Worm (Caenorhabditis elegans) whole organism, mixed stage, embryonic: ENCODE data around the gene nlp-7.

Experiments used
- M03D4.4 ChIP-seq: sonication (generic microtip); optimal IDR thresholded peaks from 2 replicates; lab custom pipeline; 2017; ENCODE audit warnings: mild to moderate bottlenecking, missing genetic modification characterization, missing compliant biosample characterization
- bed-3 ChIP-seq: fragments of 200-800 bp; sonication (Bioruptor generic); optimal IDR thresholded peaks from 3 replicates; lab custom pipeline; 2018; ENCODE audit warnings: mild to moderate bottlenecking, missing genetic modification characterization, moderate library complexity, missing compliant biosample characterization
- ceh-39 ChIP-seq: fragments of 150-350 bp; optimal IDR thresholded peaks from 2 replicates; lab custom pipeline; 2014; ENCODE audit warnings: missing biosample characterization, missing genetic modification characterization
- ceh-43 ChIP-seq: fragments of 200-800 bp; sonication (Bioruptor generic); optimal IDR thresholded peaks from 2 replicates; lab custom pipeline; 2018; ENCODE audit warnings: mild to moderate bottlenecking, missing genetic modification characterization, moderate library complexity, missing compliant biosample characterization
- ceh-83 ChIP-seq: fragments of 200-800 bp; sonication (Bioruptor generic); optimal IDR thresholded peaks from 2 replicates; lab custom pipeline; 2018; ENCODE audit warnings: mild to moderate bottlenecking, missing genetic modification characterization, missing compliant biosample characterization
- ces-1 ChIP-seq: fragments of 150-350 bp; optimal IDR thresholded peaks from 2 replicates; lab custom pipeline; 2014; ENCODE audit warnings: missing biosample characterization, missing genetic modification reagents, missing genetic modification characterization
- cnd-1 ChIP-seq: fragments of 200-800 bp; sonication (Bioruptor generic); optimal IDR thresholded peaks from 2 replicates; lab custom pipeline; 2018; ENCODE audit warnings: mild to moderate bottlenecking, missing genetic modification characterization, missing compliant biosample characterization
- drap-1 ChIP-seq: fragments of 200-800 bp; sonication (Bioruptor generic); optimal IDR thresholded peaks from 3 replicates; lab custom pipeline; 2018; ENCODE audit warnings: mild to moderate bottlenecking, missing genetic modification characterization, missing compliant biosample characterization
- elt-1 ChIP-seq: sonication (generic microtip); optimal IDR thresholded peaks from 2 replicates; lab custom pipeline; 2017; ENCODE audit warnings: missing genetic modification characterization, mild to moderate bottlenecking, missing compliant biosample characterization, antibody characterized with exemption, moderate library complexity, borderline replicate concordance; ENCODE audit not compliant: insufficient read depth
- elt-3 ChIP-seq: fragments of 150-350 bp; optimal IDR thresholded peaks from 2 replicates; lab custom pipeline; 2014; ENCODE audit warnings: missing biosample characterization, missing genetic modification characterization
- flh-1 ChIP-seq: fragments of 200-800 bp; sonication (Bioruptor generic); optimal IDR thresholded peaks from 2 replicates; lab custom pipeline; 2018; ENCODE audit warnings: mild to moderate bottlenecking, missing genetic modification characterization, moderate library complexity, missing compliant biosample characterization
- ham-2 ChIP-seq: fragments of 200-800 bp; sonication (Bioruptor generic); optimal IDR thresholded peaks from 2 replicates; lab custom pipeline; 2018; ENCODE audit warnings: mild to moderate bottlenecking, missing genetic modification characterization, missing compliant biosample characterization
- hlh-1 ChIP-seq: fragments of 150-350 bp; optimal IDR thresholded peaks from 2 replicates; lab custom pipeline; 2014; ENCODE audit warnings: missing biosample characterization, missing genetic modification reagents, missing genetic modification characterization
- lin-13 ChIP-seq: fragments of 150-350 bp; optimal IDR thresholded peaks from 2 replicates; lab custom pipeline; 2014; ENCODE audit warnings: missing biosample characterization, missing genetic modification characterization
- lin-32 ChIP-seq: fragments of 200-800 bp; sonication (Bioruptor generic); optimal IDR thresholded peaks from 2 replicates; lab custom pipeline; 2018; ENCODE audit warnings: mild to moderate bottlenecking, missing genetic modification characterization, missing compliant biosample characterization
- lsy-2 ChIP-seq: fragments of 150-350 bp; optimal IDR thresholded peaks from 2 replicates; lab custom pipeline; 2014; ENCODE audit warnings: missing biosample characterization, missing genetic modification characterization
- mab-5 ChIP-seq: fragments of 150-350 bp; optimal IDR thresholded peaks from 2 replicates; lab custom pipeline; 2014; ENCODE audit warnings: missing biosample characterization, missing genetic modification characterization
- mep-1 ChIP-seq: fragments of 150-350 bp; optimal IDR thresholded peaks from 2 replicates; lab custom pipeline; 2017; ENCODE audit warnings: missing biosample characterization, missing genetic modification reagents, missing genetic modification characterization, inconsistent platforms
- mls-2 ChIP-seq: sonication (generic microtip); optimal IDR thresholded peaks from 2 replicates; lab custom pipeline; 2016; ENCODE audit warnings: mild to moderate bottlenecking, missing genetic modification characterization, moderate library complexity, missing compliant biosample characterization
- nhr-12 ChIP-seq: fragments of 150-350 bp; optimal IDR thresholded peaks from 2 replicates; lab custom pipeline; 2014; ENCODE audit warnings: missing biosample characterization, missing genetic modification characterization
- nhr-2 ChIP-seq: fragments of 150-350 bp; optimal IDR thresholded peaks from 2 replicates; lab custom pipeline; 2014; ENCODE audit warnings: missing biosample characterization, missing genetic modification characterization
- nhr-237 ChIP-seq: fragments of 150-350 bp; optimal IDR thresholded peaks from 2 replicates; lab custom pipeline; 2014; ENCODE audit warnings: missing biosample characterization, missing genetic modification characterization
- nhr-28 ChIP-seq: fragments of 150-350 bp; optimal IDR thresholded peaks from 2 replicates; lab custom pipeline; 2014; ENCODE audit warnings: missing biosample characterization, missing genetic modification characterization
- nhr-76 ChIP-seq: sonication (generic microtip); optimal IDR thresholded peaks from 2 replicates; lab custom pipeline; 2017; ENCODE audit warnings: missing biosample characterization, missing genetic modification characterization
- pha-4 ChIP-seq: fragments of 150-350 bp; optimal IDR thresholded peaks from 2 replicates; lab custom pipeline; 2018; ENCODE audit warnings: missing biosample characterization, missing genetic modification reagents, missing genetic modification characterization
- sem-2 ChIP-seq: fragments of 200-800 bp; sonication (Bioruptor generic); optimal IDR thresholded peaks from 2 replicates; lab custom pipeline; 2018; ENCODE audit warnings: mild to moderate bottlenecking, missing genetic modification characterization, missing compliant biosample characterization
- snpc-4 ChIP-seq: fragments of 150-350 bp; optimal IDR thresholded peaks from 2 replicates; lab custom pipeline; 2014; ENCODE audit warnings: missing biosample characterization, missing genetic modification characterization
- sptf-1 ChIP-seq: sonication (generic microtip); optimal IDR thresholded peaks from 2 replicates; lab custom pipeline; 2017; ENCODE audit warnings: mild to moderate bottlenecking, missing genetic modification characterization, moderate library complexity, missing compliant biosample characterization
- tbx-8 ChIP-seq: fragments of 200-800 bp; sonication (Bioruptor generic); optimal IDR thresholded peaks from 2 replicates; lab custom pipeline; 2018; ENCODE audit warnings: mild to moderate bottlenecking, missing genetic modification characterization, moderate library complexity, missing compliant biosample characterization
- unc-120 ChIP-seq: sonication (generic microtip); optimal IDR thresholded peaks from 2 replicates; lab custom pipeline; 2017; ENCODE audit warnings: missing genetic modification characterization, missing compliant biosample characterization; ENCODE audit not compliant: poor library complexity, severe bottlenecking
- unc-39 ChIP-seq: fragments of 150-350 bp; optimal IDR thresholded peaks from 2 replicates; lab custom pipeline; 2014; ENCODE audit warnings: missing biosample characterization, missing genetic modification characterization
- unc-62 ChIP-seq: fragments of 150-350 bp; optimal IDR thresholded peaks from 2 replicates; lab custom pipeline; 2014; ENCODE audit warnings: missing biosample characterization, missing genetic modification reagents, missing genetic modification characterization
- zip-8 ChIP-seq: fragments of 150-350 bp; optimal IDR thresholded peaks from 2 replicates; lab custom pipeline; 2014; ENCODE audit warnings: missing biosample characterization, missing genetic modification characterization
- ztf-11 ChIP-seq: fragments of 150-350 bp; optimal IDR thresholded peaks from 2 replicates; lab custom pipeline; 2014; ENCODE audit warnings: missing biosample characterization, missing genetic modification characterization

The nlp-7 gene

DNA sequence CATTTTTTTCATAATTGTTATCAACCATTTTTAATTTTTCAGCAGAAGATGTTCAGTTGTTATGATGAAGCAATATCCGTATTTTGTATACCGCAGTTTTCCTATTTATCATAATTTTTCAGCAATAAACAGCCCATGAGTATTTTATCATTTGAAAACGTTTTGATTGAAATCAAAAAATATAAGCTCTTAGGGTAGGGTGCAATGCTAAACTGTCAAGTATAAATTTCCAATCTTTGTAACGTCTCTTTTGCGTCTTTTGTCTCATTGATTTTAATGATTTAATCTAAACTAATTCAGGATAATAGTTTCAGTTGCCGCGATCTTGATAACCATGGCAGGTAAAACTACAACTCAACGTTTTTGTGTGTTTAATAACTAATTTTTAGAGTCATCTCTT is 8.3 kb downstream of the nlp-7 start, which contains the start of gene F18E9.1:
F18E9.1 (plus strand) TSS at position 301 of the 400 bp plus-strand sequence.
- TF ChIP-seq lin-13 (tag; lab: Kevin White, UChicago): no peak
- TF ChIP-seq ceh-43 (GFP tag; lab: Kevin White, UChicago): no peak
- no peak for TF ChIP-seq cnd-1 (tag; lab: Kevin White, UChicago)
- no peak for TF ChIP-seq tbx-8 (GFP tag; lab: Kevin White, UChicago)
- no peak for TF ChIP-seq elt-1 (tag; lab: Kevin White, UChicago)
- no peak for TF ChIP-seq drap-1 (GFP tag; lab: Kevin White, UChicago)
- no peak for TF ChIP-seq nhr-237 (tag; lab: Kevin White, UChicago)
- no peak for TF ChIP-seq snpc-4 (tag; lab: Kevin White, UChicago)
- TF ChIP-seq ham-2: no peak
- no peak for TF ChIP-seq ceh-39

DNA sequence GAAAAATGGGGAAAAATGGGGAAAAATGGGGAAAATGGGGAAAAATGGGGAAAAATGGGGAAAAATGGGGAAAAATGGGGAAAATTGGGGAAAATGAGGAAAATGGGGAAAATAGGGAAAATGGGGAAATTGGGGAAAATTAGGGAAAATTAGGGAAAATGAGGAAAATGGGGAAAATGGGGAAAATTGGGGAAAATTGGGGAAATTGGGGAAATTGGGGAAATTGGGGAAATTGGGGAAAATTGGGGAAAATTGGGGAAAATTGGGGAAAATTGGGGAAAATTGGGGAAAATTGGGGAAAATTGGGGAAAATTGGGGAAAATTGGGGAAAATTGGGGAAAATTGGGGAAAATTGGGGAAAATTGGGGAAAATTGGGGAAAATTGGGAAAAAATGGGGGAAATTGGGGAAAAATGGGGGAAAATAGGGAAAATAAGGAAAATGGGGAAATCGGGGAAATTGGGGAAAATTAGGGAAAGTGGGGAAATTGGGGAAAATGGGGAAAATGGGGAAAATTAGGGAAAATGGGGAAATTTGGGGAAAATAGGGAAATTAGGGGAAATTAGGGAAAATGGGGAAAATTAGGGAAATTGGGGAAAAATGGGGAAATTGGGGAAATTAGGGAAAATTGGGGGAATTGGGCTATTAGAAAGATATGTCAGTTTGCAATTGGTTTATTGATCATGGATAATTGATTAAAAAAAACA is 9.9 kb downstream of the nlp-7 start:
- no peak for TF ChIP-seq nhr-12 (tag; lab: Kevin White, UChicago)
- no peak for TF ChIP-seq elt-1 (tag; lab: Kevin White, UChicago)
- TF ChIP-seq lin-32 (GFP tag; lab: Kevin White, UChicago): no peak
- TF ChIP-seq tbx-8 (GFP tag; lab: Kevin White, UChicago): no peak
- no peak for TF ChIP-seq lin-13 (tag; lab: Kevin White, UChicago)
- TF ChIP-seq nhr-2 (tag; lab: Kevin White, UChicago): no peak
- no peak for TF ChIP-seq flh-1
- no peak for TF ChIP-seq ceh-39
- no peak for TF ChIP-seq sem-2 (GFP tag; lab: Kevin White, UChicago)
- no peak for TF ChIP-seq unc-39 (tag; lab: Kevin White, UChicago)
- TF ChIP-seq zip-8 (tag; lab: Kevin White, UChicago): no peak
- no peak for TF ChIP-seq drap-1 (GFP tag; lab: Kevin White, UChicago)
- TF ChIP-seq elt-3: no peak
- no peak for TF ChIP-seq lsy-2
- TF ChIP-seq pha-4 (tag; lab: Kevin White, UChicago): no peak
- no peak for TF ChIP-seq snpc-4 (tag; lab: Kevin White, UChicago)
- no peak for TF ChIP-seq nhr-76 (tag; lab: Kevin White, UChicago)
- TF ChIP-seq M03D4.4 (tag; lab: Kevin White, UChicago): peak; percentile 62
- no peak for TF ChIP-seq nhr-237 (tag; lab: Kevin White, UChicago)
- no peak for TF ChIP-seq mab-5 (tag; lab: Kevin White, UChicago)
- TF ChIP-seq ztf-11 (tag; lab: Kevin White, UChicago): no peak
- TF ChIP-seq ces-1 (GFP tag; lab: Kevin White, UChicago): no peak
- no peak for TF ChIP-seq ham-2
- TF ChIP-seq unc-120 (tag; lab: Kevin White, UChicago): peak; percentile 21
- TF ChIP-seq ceh-43 (GFP tag; lab: Kevin White, UChicago): peak; percentile 55
- TF ChIP-seq mep-1 (tag; lab: Kevin White, UChicago): no peak
- no peak for TF ChIP-seq cnd-1 (tag; lab: Kevin White, UChicago)
- TF ChIP-seq sptf-1 (tag; lab: Kevin White, UChicago): peak; percentile 79
- peak; percentile 63 for TF ChIP-seq ceh-83 (GFP tag; lab: Kevin White, UChicago)
- peak; percentile 53 for TF ChIP-seq mls-2 (tag; lab: Kevin White, UChicago)
- no peak for TF ChIP-seq bed-3
- no peak for TF ChIP-seq unc-62 (GFP tag; lab: Kevin White, UChicago)

DNA sequence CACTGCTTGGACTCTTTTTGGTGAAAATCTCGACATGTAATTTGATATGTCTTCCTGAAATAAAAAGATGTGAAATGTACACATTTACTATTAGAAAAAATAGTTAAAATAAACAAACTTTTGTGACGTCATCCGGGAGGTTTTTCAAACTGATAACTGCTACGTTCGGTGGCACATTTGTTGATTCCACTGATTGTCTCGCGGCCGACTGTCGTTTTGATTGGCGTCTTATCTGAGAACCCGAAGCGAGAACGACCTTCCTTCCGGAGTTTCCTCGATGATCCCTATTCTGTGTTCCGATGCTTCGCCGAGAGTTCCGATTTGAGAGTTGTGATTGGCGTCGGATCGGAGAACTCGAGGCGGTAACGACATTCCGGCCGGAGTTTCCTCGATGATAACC is 11.2 kb downstream of the nlp-7 start:
- no peak for TF ChIP-seq elt-3
- TF ChIP-seq nhr-2 (tag; lab: Kevin White, UChicago): no peak
- no peak for TF ChIP-seq tbx-8 (GFP tag; lab: Kevin White, UChicago)
- no peak for TF ChIP-seq ceh-39
- no peak for TF ChIP-seq unc-39 (tag; lab: Kevin White, UChicago)

DNA sequence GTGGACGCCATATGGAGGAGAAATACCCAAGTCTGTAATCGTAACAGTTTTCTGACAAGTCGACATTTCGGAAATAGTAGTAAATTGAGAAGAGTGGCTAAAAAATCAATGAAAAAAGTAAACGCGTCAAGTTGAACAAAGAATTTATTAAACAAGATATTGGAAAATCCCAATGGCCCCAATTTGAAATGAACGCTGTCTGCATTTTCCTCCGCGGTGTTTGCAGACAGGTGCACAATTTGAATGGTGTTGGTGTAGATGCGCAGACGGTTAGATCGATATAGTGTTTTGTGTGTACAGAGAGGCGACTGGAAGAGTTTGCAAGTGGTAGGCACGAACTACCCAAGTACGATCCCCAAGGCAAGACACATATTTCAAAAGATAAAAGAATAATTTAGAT is 12.0 kb downstream of the nlp-7 start, which contains the start of the genes H35N09.2 and H35N09.1:
H35N09.2 (minus strand) TSS at position 54 of the 400 bp plus-strand sequence.
H35N09.1 (plus strand) TSS at position 335 of the 400 bp plus-strand sequence.
- TF ChIP-seq sem-2 (GFP tag; lab: Kevin White, UChicago): no peak
- no peak for TF ChIP-seq bed-3
- peak; percentile 1 for TF ChIP-seq lin-13 (tag; lab: Kevin White, UChicago)
- TF ChIP-seq mep-1 (tag; lab: Kevin White, UChicago): peak; percentile 27
- no peak for TF ChIP-seq elt-1 (tag; lab: Kevin White, UChicago)
- no peak for TF ChIP-seq nhr-28 (tag; lab: Kevin White, UChicago)
- peak; percentile 37 for TF ChIP-seq hlh-1 (tag; lab: Kevin White, UChicago)
- TF ChIP-seq ceh-39: peak; percentile 81
- no peak for TF ChIP-seq ceh-43 (GFP tag; lab: Kevin White, UChicago)
- peak; percentile 63 for TF ChIP-seq pha-4 (tag; lab: Kevin White, UChicago)
- TF ChIP-seq drap-1 (GFP tag; lab: Kevin White, UChicago): no peak
- TF ChIP-seq snpc-4 (tag; lab: Kevin White, UChicago): no peak
- TF ChIP-seq zip-8 (tag; lab: Kevin White, UChicago): no peak
- TF ChIP-seq sptf-1 (tag; lab: Kevin White, UChicago): no peak
- TF ChIP-seq nhr-76 (tag; lab: Kevin White, UChicago): no peak
- no peak for TF ChIP-seq cnd-1 (tag; lab: Kevin White, UChicago)
